Fruit fly (Drosophila melanogaster): ENCODE data around the gene SP1029.

Gene SP1029

dm6 chr3R:29219948-29220347 is 30.3 kb downstream of the SP1029 start, which contains the start of gene eEF1gamma (continued):
- peak; percentile 90; the same call in 1 of the 2 replicates for TF ChIP-seq ham (GFP tag; IDR thresholded peaks at IDR 0.05)
- TF ChIP-seq CG11560 (tag; IDR thresholded peaks at IDR 0.05), result peak; percentile 69; the same call in 1 of the 3 replicates
- TF ChIP-seq gcm2 (GFP tag; optimal IDR thresholded peaks at IDR 0.05), result peak; percentile 94
- no peak for TF ChIP-seq Trl (optimal IDR thresholded peaks at IDR 0.05)
- TF ChIP-seq Trl (GFP tag; optimal IDR thresholded peaks at IDR 0.05), result peak; percentile 95
- peak; percentile 91 for TF ChIP-seq cato (GFP tag; optimal IDR thresholded peaks at IDR 0.05; ENCODE audit: borderline replicate concordance)

dm6 chr3R:29218001-29218400 is 32.2 kb downstream of the SP1029 start:
- TF ChIP-seq Doc2 (GFP tag; IDR thresholded peaks at IDR 0.05) (no peak), gem (tag; optimal IDR thresholded peaks at IDR 0.05) (peak; percentile 44), CG8478 (optimal IDR thresholded peaks at IDR 0.05) (no peak), CG12391 (tag; optimal IDR thresholded peaks at IDR 0.05) (peak; percentile 29), ara (GFP tag; IDR thresholded peaks at IDR 0.05) (peak; percentile 6; the same call in 1 of the 2 replicates), ham (GFP tag; IDR thresholded peaks at IDR 0.05) (no peak), CG18262 (tag; optimal IDR thresholded peaks at IDR 0.05) (peak; percentile 57), Jarid2 (GFP tag; optimal IDR thresholded peaks at IDR 0.05) (no peak), Hr39 (optimal IDR thresholded peaks at IDR 0.05) (no peak), Ptx1 (GFP tag; IDR thresholded peaks at IDR 0.05) (no peak), oc (tag; optimal IDR thresholded peaks at IDR 0.05) (no peak), jigr1 (GFP tag; IDR thresholded peaks at IDR 0.05) (no peak), Med (GFP tag) (peak; percentile 8), Sry-δ (GFP tag; optimal IDR thresholded peaks at IDR 0.05) (no peak), cg (GFP tag; optimal IDR thresholded peaks at IDR 0.05) (peak; percentile 42), CG2712 (tag; optimal IDR thresholded peaks at IDR 0.05) (peak; percentile 46), ERR (GFP tag; optimal IDR thresholded peaks at IDR 0.05) (no peak), tin (GFP tag; optimal IDR thresholded peaks at IDR 0.05) (no peak), row (GFP tag; IDR thresholded peaks at IDR 0.05) (0 out of 3 replicates have a peak, but pooled peaks have one; percentile 13), Hr51 (GFP tag; optimal IDR thresholded peaks at IDR 0.05) (no peak), Atf-2 (GFP tag; optimal IDR thresholded peaks at IDR 0.05) (no peak), CG10979 (tag; optimal IDR thresholded peaks at IDR 0.05) (peak; percentile 37), H2.0 (GFP tag; IDR thresholded peaks at IDR 0.05) (no peak), grau (tag; optimal IDR thresholded peaks at IDR 0.05) (peak; percentile 7), Dek (tag; optimal IDR thresholded peaks at IDR 0.05) (no peak), unpg (GFP tag; optimal IDR thresholded peaks at IDR 0.05) (peak; percentile 5), CG4424 (GFP tag; optimal IDR thresholded peaks at IDR 0.05) (no peak), sc (optimal IDR thresholded peaks at IDR 0.05) (no peak), sc (GFP tag; optimal IDR thresholded peaks at IDR 0.05) (no peak), ash1 (GFP tag; optimal IDR thresholded peaks at IDR 0.05) (no peak), vfl (GFP tag; optimal IDR thresholded peaks at IDR 0.05) (no peak), YL-1 (GFP tag; optimal IDR thresholded peaks at IDR 0.05) (no peak), CG34376 (GFP tag; optimal IDR thresholded peaks at IDR 0.05) (no peak), sug (tag; optimal IDR thresholded peaks at IDR 0.05) (no peak), CG14710 (tag; optimal IDR thresholded peaks at IDR 0.05) (peak; percentile 15), Meics (GFP tag; optimal IDR thresholded peaks at IDR 0.05) (no peak), ase (GFP tag; IDR thresholded peaks at IDR 0.05) (no peak), gsb-n (tag; optimal IDR thresholded peaks at IDR 0.05) (no peak), Sox102F (GFP tag; optimal IDR thresholded peaks at IDR 0.05) (peak; percentile 23), grn (GFP tag; optimal IDR thresholded peaks at IDR 0.05) (no peak), CG11504 (tag; optimal IDR thresholded peaks at IDR 0.05) (peak; percentile 16), dimm (GFP tag; IDR thresholded peaks at IDR 0.05) (no peak), CG8388 (GFP tag; optimal IDR thresholded peaks at IDR 0.05) (no peak), insv (GFP tag; optimal IDR thresholded peaks at IDR 0.05) (no peak), gcm (GFP tag; optimal IDR thresholded peaks at IDR 0.05) (no peak), CG7839 (tag; optimal IDR thresholded peaks at IDR 0.05) (peak; percentile 22)
